Worm (Caenorhabditis elegans): ENCODE results near the gene ZK1290.14.
A peak's percentile ranks its signal among the peaks of the same experiment; 100 is the strongest.

ZK1290.14 gene

ce11 chrII:7529078-7529683 lies 26.2 kb downstream of the ZK1290.14 start, which contains the start of gene ZK1290.5:
Gene ZK1290.5, plus strand, starts transcription at chrII:7529643.
- TF ChIP-seq Y53G8AR.9 (GFP tag; conservative IDR thresholded peaks at IDR 0.05): 0 out of 2 replicates have a peak, but pooled peaks have one; percentile 43
- TF ChIP-seq pha-4 (tag; optimal IDR thresholded peaks at IDR 0.05): peak; percentile 80
- peak; percentile 25 to 87 for TF ChIP-seq let-607 (tag; optimal IDR thresholded peaks at IDR 0.05)
- no peak for TF ChIP-seq ama-1 (optimal IDR thresholded peaks at IDR 0.05)
- no peak for TF ChIP-seq ama-1 (GFP tag; optimal IDR thresholded peaks at IDR 0.05)
- peak; percentile 89 for TF ChIP-seq K11D2.4 (GFP tag; IDR thresholded peaks at IDR 0.05)
- TF ChIP-seq T26A5.8 (tag; optimal IDR thresholded peaks at IDR 0.05): no peak
- TF ChIP-seq ekl-4 (GFP tag; IDR thresholded peaks at IDR 0.05): peak; percentile 78
- no peak for TF ChIP-seq zim-3 (tag; optimal IDR thresholded peaks at IDR 0.05)
- peak; percentile 84 for TF ChIP-seq tlf-1 (GFP tag; optimal IDR thresholded peaks at IDR 0.05)
- TF ChIP-seq somi-1 (GFP tag; optimal IDR thresholded peaks at IDR 0.05): peak; percentile 95
- TF ChIP-seq B0336.3 (GFP tag; IDR thresholded peaks at IDR 0.05): peak; percentile 86
- TF ChIP-seq ZK185.1 (tag; optimal IDR thresholded peaks at IDR 0.05; ENCODE audit: poor library complexity, severe bottlenecking): peak; percentile 28
- no peak for TF ChIP-seq egl-18 (GFP tag; IDR thresholded peaks at IDR 0.05)
- peak; percentile 43 for TF ChIP-seq die-1 (tag; optimal IDR thresholded peaks at IDR 0.05)
- TF ChIP-seq ceh-27 (GFP tag; optimal IDR thresholded peaks at IDR 0.05): peak; percentile 50
- TF ChIP-seq hsf-1 (GFP tag; IDR thresholded peaks at IDR 0.05): peak; percentile 93
- peak; percentile 77 for TF ChIP-seq nhr-80 (tag; optimal IDR thresholded peaks at IDR 0.05)
- peak; percentile 72 for TF ChIP-seq repo-1 (tag; optimal IDR thresholded peaks at IDR 0.05)
- TF ChIP-seq hlh-12 (tag; optimal IDR thresholded peaks at IDR 0.05): no peak
- peak; percentile 74 for TF ChIP-seq attf-5 (GFP tag; optimal IDR thresholded peaks at IDR 0.05)
- TF ChIP-seq gei-17 (GFP tag; optimal IDR thresholded peaks at IDR 0.05): peak; percentile 53
- TF ChIP-seq let-526 (GFP tag; IDR thresholded peaks at IDR 0.05): peak; percentile 83; the same call in 1 of the 2 replicates
- peak; percentile 63 for TF ChIP-seq ztf-3 (GFP tag; optimal IDR thresholded peaks at IDR 0.05)
- TF ChIP-seq nhr-90 (tag; optimal IDR thresholded peaks at IDR 0.05): peak; percentile 43
- TF ChIP-seq lin-40 (tag; optimal IDR thresholded peaks at IDR 0.05): peak; percentile 94
- peak; percentile 6 for TF ChIP-seq F23B12.7 (tag; optimal IDR thresholded peaks at IDR 0.05; ENCODE audit: insufficient read depth)
- TF ChIP-seq nhr-120 (GFP tag; IDR thresholded peaks at IDR 0.05): no peak
- peak; percentile 85 for TF ChIP-seq ztf-22 (GFP tag; optimal IDR thresholded peaks at IDR 0.05)
- peak; percentile 86 for TF ChIP-seq K12H6.12 (tag; optimal IDR thresholded peaks at IDR 0.05)
- TF ChIP-seq F22D6.2 (tag; optimal IDR thresholded peaks at IDR 0.05): peak; percentile 82
- no peak for TF ChIP-seq bed-1 (GFP tag; IDR thresholded peaks at IDR 0.05)
- TF ChIP-seq cebp-1 (GFP tag; IDR thresholded peaks at IDR 0.05): no peak
- peak; percentile 79 for TF ChIP-seq cebp-1 (tag; optimal IDR thresholded peaks at IDR 0.05)
- peak; percentile 45; the same call in 1 of the 2 replicates for TF ChIP-seq egl-44 (GFP tag; IDR thresholded peaks at IDR 0.05)
- no peak for TF ChIP-seq dpff-1 (tag; optimal IDR thresholded peaks at IDR 0.05)
- TF ChIP-seq lin-54 (GFP tag; optimal IDR thresholded peaks at IDR 0.05): peak; percentile 60
- peak; percentile 72 for TF ChIP-seq dox-1 (GFP tag; IDR thresholded peaks at IDR 0.05)
- peak; percentile 86 for TF ChIP-seq C06A6.2 (GFP tag; conservative IDR thresholded peaks at IDR 0.05)
- no peak for TF ChIP-seq zfh-2 (GFP tag; conservative IDR thresholded peaks at IDR 0.05)
- no peak for TF ChIP-seq snpc-4 (GFP tag; optimal IDR thresholded peaks at IDR 0.05)
- TF ChIP-seq snpc-4 (tag; optimal IDR thresholded peaks at IDR 0.05): peak in 1 of 4 experiments; percentile 44
- TF ChIP-seq chd-7 (tag; optimal IDR thresholded peaks at IDR 0.05): peak; percentile 87
- TF ChIP-seq hmg-20 (GFP tag; IDR thresholded peaks at IDR 0.05): peak; percentile 6; the same call in 1 of the 2 replicates
- peak; percentile 55 for TF ChIP-seq tbp1 (GFP tag; optimal IDR thresholded peaks at IDR 0.05)
- TF ChIP-seq hmg-1.2 (GFP tag; IDR thresholded peaks at IDR 0.05): peak; percentile 65
- TF ChIP-seq C17E4.6 (GFP tag; IDR thresholded peaks at IDR 0.05): no peak
- TF ChIP-seq atf-7 (tag; optimal IDR thresholded peaks at IDR 0.05): peak; percentile 84
- peak; percentile 72 for TF ChIP-seq madf-10 (tag; optimal IDR thresholded peaks at IDR 0.05)
